Worm (Caenorhabditis elegans): Measurements from ENCODE around the gene inft-2.

The inft-2 gene

ce11 chrV:13003378-13003777, 1.3 kb downstream of the inft-2 start (continued):
- TF ChIP-seq vab-15 (tag; optimal IDR thresholded peaks at IDR 0.05) (peak; percentile 41), ces-1 (GFP tag; optimal IDR thresholded peaks at IDR 0.05) (no peak), elt-2 (tag; optimal IDR thresholded peaks at IDR 0.05) (peak; percentile 28), rnt-1 (tag; optimal IDR thresholded peaks at IDR 0.05) (peak; percentile 75), snpc-4 (tag; optimal IDR thresholded peaks at IDR 0.05) (peak; percentile 58), nhr-77 (tag; optimal IDR thresholded peaks at IDR 0.05) (no peak), unc-86 (tag; optimal IDR thresholded peaks at IDR 0.05) (peak; percentile 1), pag-3 (tag; optimal IDR thresholded peaks at IDR 0.05; ENCODE audit: borderline replicate concordance, insufficient read depth) (no peak), nhr-85 (tag) (peak; percentile 74), irx-1 (tag; optimal IDR thresholded peaks at IDR 0.05) (peak; percentile 50), mep-1 (tag; optimal IDR thresholded peaks at IDR 0.05) (peak; percentile 67), nhr-47 (tag; optimal IDR thresholded peaks at IDR 0.05) (peak; percentile 75), unc-98 (GFP tag; IDR thresholded peaks at IDR 0.05) (no peak), F16B12.6 (tag; optimal IDR thresholded peaks at IDR 0.05) (no peak), nhr-90 (tag; optimal IDR thresholded peaks at IDR 0.05; ENCODE audit: poor library complexity) (peak; percentile 55), pqm-1 (tag; optimal IDR thresholded peaks at IDR 0.05) (no peak), grh-1 (GFP tag; IDR thresholded peaks at IDR 0.05) (no peak), elt-3 (tag; optimal IDR thresholded peaks at IDR 0.05) (peak in 4 of 6 experiments; percentile 23 to 47 (median 44)), lin-39 (tag; optimal IDR thresholded peaks at IDR 0.05) (no peak), aly-2 (tag; optimal IDR thresholded peaks at IDR 0.05) (peak; percentile 79), mdl-1 (tag; optimal IDR thresholded peaks at IDR 0.05) (peak in 1 of 2 experiments; percentile 74), sup-37 (GFP tag; optimal IDR thresholded peaks at IDR 0.05) (no peak), pax-3 (tag; optimal IDR thresholded peaks at IDR 0.05) (peak; percentile 71), nhr-19 (GFP tag; conservative IDR thresholded peaks at IDR 0.05) (peak; percentile 76), swsn-7 (tag; optimal IDR thresholded peaks at IDR 0.05) (peak; percentile 58), lin-13 (GFP tag; optimal IDR thresholded peaks at IDR 0.05) (peak; percentile 43), dsc-1 (tag; optimal IDR thresholded peaks at IDR 0.05) (peak; percentile 32), C16A3.4 (tag; optimal IDR thresholded peaks at IDR 0.05) (peak; percentile 78), nhr-84 (tag; optimal IDR thresholded peaks at IDR 0.05) (no peak), ztf-4 (tag; optimal IDR thresholded peaks at IDR 0.05) (no peak), fkh-8 (tag; optimal IDR thresholded peaks at IDR 0.05) (peak; percentile 62), lin-35 (GFP tag; optimal IDR thresholded peaks at IDR 0.05) (peak; percentile 52 to 82), zag-1 (tag; optimal IDR thresholded peaks at IDR 0.05) (no peak), nhr-71 (tag; optimal IDR thresholded peaks at IDR 0.05) (peak; percentile 74), ceh-63 (GFP tag; optimal IDR thresholded peaks at IDR 0.05) (no peak), lin-14 (GFP tag; optimal IDR thresholded peaks at IDR 0.05) (peak; percentile 69)

- no peak for TF ChIP-seq efl-1 (optimal IDR thresholded peaks at IDR 0.05)
- TF ChIP-seq efl-1 (GFP tag; optimal IDR thresholded peaks at IDR 0.05 in 1 of 2) = no peak
- no peak for TF ChIP-seq unc-62 (GFP tag; optimal IDR thresholded peaks at IDR 0.05)
- no peak for TF ChIP-seq egl-27 (tag; optimal IDR thresholded peaks at IDR 0.05)
- no peak for TF ChIP-seq isw-1 (GFP tag; IDR thresholded peaks at IDR 0.05)
- TF ChIP-seq sup-37 (GFP tag; optimal IDR thresholded peaks at IDR 0.05) = no peak
- TF ChIP-seq F16B12.6 (tag; optimal IDR thresholded peaks at IDR 0.05) = no peak
- no peak for TF ChIP-seq pqm-1 (tag; optimal IDR thresholded peaks at IDR 0.05)
- TF ChIP-seq nhr-71 (tag; optimal IDR thresholded peaks at IDR 0.05) = no peak
- no peak for TF ChIP-seq nhr-77 (tag; optimal IDR thresholded peaks at IDR 0.05)
- no peak for TF ChIP-seq ceh-8 (GFP tag; optimal IDR thresholded peaks at IDR 0.05)
- TF ChIP-seq snpc-4 (tag; optimal IDR thresholded peaks at IDR 0.05) = no peak
- no peak for TF ChIP-seq grh-1 (GFP tag; IDR thresholded peaks at IDR 0.05)
- TF ChIP-seq mef-2 (tag; optimal IDR thresholded peaks at IDR 0.05) = no peak
- no peak for TF ChIP-seq ceh-63 (GFP tag; optimal IDR thresholded peaks at IDR 0.05)
- no peak for TF ChIP-seq dpl-1 (GFP tag; optimal IDR thresholded peaks at IDR 0.05)
- no peak for TF ChIP-seq sox-4 (tag; optimal IDR thresholded peaks at IDR 0.05)
- no peak for TF ChIP-seq unc-98 (GFP tag; IDR thresholded peaks at IDR 0.05)
- TF ChIP-seq tbx-2 (tag; optimal IDR thresholded peaks at IDR 0.05) = no peak
- no peak for TF ChIP-seq ceh-88 (GFP tag; IDR thresholded peaks at IDR 0.05)
These were observed 2.3 kb downstream of the inft-2 start for ce11 chrV:13004374-13004773.

Measured in whole organism, L1 larva.